Worm (Caenorhabditis elegans) whole organism, L2 larva: ENCODE measurements around the gene T08A9.13.

Source experiments
- gmeb-1 ChIP-seq: fragments of 150-350 bp; optimal IDR thresholded peaks from 2 replicates; lab custom pipeline; 2014; ENCODE audit warnings: missing biosample characterization, missing genetic modification characterization
- unc-39 ChIP-seq: fragments of 150-350 bp; optimal IDR thresholded peaks from 2 replicates; lab custom pipeline; 2014; ENCODE audit warnings: missing biosample characterization, missing genetic modification characterization
- unc-62 ChIP-seq: fragments of 150-350 bp; optimal IDR thresholded peaks from 2 replicates; lab custom pipeline; 2014; ENCODE audit warnings: missing biosample characterization, missing genetic modification reagents, missing genetic modification characterization

DNA sequence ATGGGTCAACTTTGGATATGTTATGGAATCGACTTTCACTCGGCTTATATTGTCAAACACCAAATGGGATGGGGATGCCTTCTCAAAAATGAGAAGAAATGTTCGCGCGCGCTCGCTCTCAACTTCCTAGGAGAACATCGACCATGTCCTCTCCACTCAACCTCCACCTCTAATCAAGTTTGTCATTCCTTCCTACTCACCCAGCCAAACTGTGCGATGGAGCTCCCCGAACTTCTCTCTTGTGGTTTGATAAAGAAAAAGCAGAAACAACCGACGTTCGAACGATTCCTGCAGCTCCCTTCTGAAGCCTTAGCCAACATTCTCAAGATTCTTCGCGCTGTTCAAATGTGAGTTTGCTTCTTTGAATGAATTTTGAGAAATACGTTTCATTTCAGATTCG is 9.0 kb downstream of the T08A9.13 start:
- TF ChIP-seq unc-62 (GFP tag; lab: Kevin White, UChicago) = no peak
- TF ChIP-seq unc-39 = no peak
- no peak for TF ChIP-seq gmeb-1 (tag; lab: Kevin White, UChicago)
